Worm (Caenorhabditis elegans): ENCODE measurements around the gene cdh-7.

Gene cdh-7

DNA sequence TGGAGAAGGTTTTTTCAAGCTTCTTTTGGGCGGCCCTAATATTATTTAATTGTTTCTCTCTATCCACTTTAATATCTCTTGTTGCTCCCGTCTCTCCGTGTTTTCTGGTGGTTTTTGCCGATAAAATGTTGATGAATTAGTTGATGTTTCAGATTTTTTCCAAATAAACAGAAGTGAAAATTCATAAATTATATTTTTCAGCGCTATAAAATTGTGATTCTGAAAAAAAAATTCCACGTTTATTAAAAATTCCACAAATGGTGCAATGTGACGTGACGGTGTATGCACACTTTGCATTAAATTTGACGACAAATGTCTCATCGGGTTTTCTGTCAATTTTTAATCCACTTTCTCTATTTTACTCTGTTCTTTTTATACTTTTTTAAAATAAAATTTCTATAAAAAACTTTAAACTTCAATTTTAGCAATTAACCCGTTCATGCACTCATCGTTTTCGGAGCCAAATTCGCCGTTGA lies 44.9 kb upstream of the cdh-7 start, which contains the start of gene tbc-20 (continued):
- TF ChIP-seq snpc-1.3 (tag; optimal IDR thresholded peaks at IDR 0.05; ENCODE audit: insufficient read depth) (peak; percentile 59), C17E4.6 (GFP tag; IDR thresholded peaks at IDR 0.05) (no peak), nhr-120 (GFP tag; IDR thresholded peaks at IDR 0.05) (no peak), K12H6.12 (tag; optimal IDR thresholded peaks at IDR 0.05) (no peak), ceh-79 (tag; optimal IDR thresholded peaks at IDR 0.05) (no peak), him-1 (tag; optimal IDR thresholded peaks at IDR 0.05) (peak; percentile 34), ets-4 (GFP tag; optimal IDR thresholded peaks at IDR 0.05) (no peak), ceh-58 (GFP tag; IDR thresholded peaks at IDR 0.05) (no peak), lin-40 (tag; optimal IDR thresholded peaks at IDR 0.05) (peak; percentile 6), hlh-26 (GFP tag; conservative IDR thresholded peaks at IDR 0.05) (no peak), ceh-40 (GFP tag; IDR thresholded peaks at IDR 0.05) (no peak), hmg-20 (GFP tag; IDR thresholded peaks at IDR 0.05) (no peak), sdz-38 (tag; optimal IDR thresholded peaks at IDR 0.05) (no peak), egl-44 (GFP tag; IDR thresholded peaks at IDR 0.05) (no peak), ZK185.1 (tag; optimal IDR thresholded peaks at IDR 0.05; ENCODE audit: poor library complexity, severe bottlenecking) (peak; percentile 28), dpff-1 (tag; optimal IDR thresholded peaks at IDR 0.05) (no peak), ceh-27 (GFP tag; optimal IDR thresholded peaks at IDR 0.05) (no peak), lsl-1 (GFP tag; optimal IDR thresholded peaks at IDR 0.05) (peak; percentile 48), tlf-1 (GFP tag; optimal IDR thresholded peaks at IDR 0.05) (no peak), snpc-3.4 (tag; optimal IDR thresholded peaks at IDR 0.05) (peak; percentile 56), attf-5 (GFP tag; optimal IDR thresholded peaks at IDR 0.05) (no peak), unc-130 (GFP tag; optimal IDR thresholded peaks at IDR 0.05) (peak; percentile 12), repo-1 (tag; optimal IDR thresholded peaks at IDR 0.05) (no peak), die-1 (tag; optimal IDR thresholded peaks at IDR 0.05) (no peak), rpc-1 (optimal IDR thresholded peaks at IDR 0.05) (no peak), rpc-1 (tag; optimal IDR thresholded peaks at IDR 0.05) (no peak), ztf-3 (GFP tag; optimal IDR thresholded peaks at IDR 0.05) (no peak), Y95B8A.8 (GFP tag; IDR thresholded peaks at IDR 0.05) (no peak), Y53F4B.3 (GFP tag; IDR thresholded peaks at IDR 0.05) (no peak), cebp-2 (GFP tag; IDR thresholded peaks at IDR 0.05) (no peak), C06A6.2 (GFP tag; conservative IDR thresholded peaks at IDR 0.05) (no peak)

DNA sequence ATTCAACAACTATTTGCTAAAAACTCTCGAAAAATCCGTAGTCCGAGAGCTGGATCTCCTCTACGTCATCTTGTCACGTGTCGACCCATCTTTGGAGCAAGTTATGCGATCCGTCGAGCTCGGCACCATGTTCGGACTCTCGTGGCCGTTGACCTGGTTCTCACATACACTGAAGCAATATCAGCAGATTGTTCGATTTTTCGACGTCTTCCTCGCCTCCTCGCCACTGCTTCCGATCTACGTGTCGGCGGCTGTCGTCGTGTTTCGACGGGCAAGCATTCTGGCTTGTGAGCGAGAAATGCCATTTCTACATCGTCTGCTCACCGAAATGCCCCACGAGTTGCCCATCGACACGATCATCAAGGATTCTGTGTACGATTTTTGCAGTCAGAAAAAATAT lies 43.7 kb upstream of the cdh-7 start:
- TF ChIP-seq dox-1 (GFP tag; IDR thresholded peaks at IDR 0.05) (no peak), madf-6 (GFP tag; IDR thresholded peaks at IDR 0.05) (0 out of 2 replicates have a peak, but pooled peaks have one; percentile 16), zfh-2 (GFP tag; conservative IDR thresholded peaks at IDR 0.05) (peak; percentile 56)

DNA sequence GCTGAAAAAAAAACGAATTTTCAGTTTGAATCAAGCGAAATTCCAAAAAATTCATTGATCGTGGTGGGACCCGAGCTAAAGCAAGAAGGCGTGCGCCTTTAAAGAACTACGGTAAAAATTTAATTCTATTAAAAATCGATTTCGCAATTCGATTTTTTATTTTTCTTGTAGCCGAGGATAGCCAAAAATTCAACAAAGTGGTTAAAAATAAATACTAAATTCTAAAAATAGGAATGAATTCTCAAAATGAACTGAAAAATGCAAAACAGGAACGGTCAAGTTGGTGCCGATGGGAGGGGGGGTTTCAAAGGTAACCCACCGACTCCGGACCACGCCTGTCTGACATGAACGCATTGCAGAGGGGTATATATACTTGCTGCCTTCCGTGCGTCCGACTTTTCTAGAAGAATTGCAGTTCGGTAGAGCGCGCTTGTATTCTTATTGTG lies 41.9 kb upstream of the cdh-7 start:
- TF ChIP-seq lin-35 (GFP tag; optimal IDR thresholded peaks at IDR 0.05) (peak in 1 of 3 experiments; percentile 61), rcor-1 (GFP tag; IDR thresholded peaks at IDR 0.05) (no peak), hmg-1.2 (GFP tag; IDR thresholded peaks at IDR 0.05) (peak; percentile 43; the same call in 1 of the 2 replicates), sptf-2 (GFP tag; optimal IDR thresholded peaks at IDR 0.05) (no peak), madf-8 (GFP tag; conservative IDR thresholded peaks at IDR 0.05) (peak; percentile 72), dox-1 (GFP tag; IDR thresholded peaks at IDR 0.05) (peak; percentile 53; the same call in 1 of the 2 replicates), rpc-1 (optimal IDR thresholded peaks at IDR 0.05) (peak; percentile 57), rpc-1 (tag; optimal IDR thresholded peaks at IDR 0.05) (peak; percentile 48), Y53F4B.3 (GFP tag; IDR thresholded peaks at IDR 0.05) (no peak), ztf-26 (tag; optimal IDR thresholded peaks at IDR 0.05) (peak; percentile 36), lin-26 (GFP tag; IDR thresholded peaks at IDR 0.05) (no peak), tbp1 (GFP tag; optimal IDR thresholded peaks at IDR 0.05) (peak; percentile 78), snpc-4 (GFP tag; optimal IDR thresholded peaks at IDR 0.05) (peak; percentile 95), snpc-4 (tag; optimal IDR thresholded peaks at IDR 0.05) (peak; percentile 94 to 98 (median 98)), lin-40 (tag; optimal IDR thresholded peaks at IDR 0.05) (peak; percentile 69), ekl-4 (GFP tag; IDR thresholded peaks at IDR 0.05) (0 out of 2 replicates have a peak, but pooled peaks have one; percentile 53), B0261.1 (tag; optimal IDR thresholded peaks at IDR 0.05) (peak; percentile 62), ZK185.1 (tag; optimal IDR thresholded peaks at IDR 0.05; ENCODE audit: poor library complexity, severe bottlenecking) (peak; percentile 86), snpc-1.3 (tag; optimal IDR thresholded peaks at IDR 0.05; ENCODE audit: insufficient read depth) (no peak), pbrm-1 (GFP tag; IDR thresholded peaks at IDR 0.05) (0 out of 2 replicates have a peak, but pooled peaks have one; percentile 34)
